Worm (Caenorhabditis elegans) whole organism, L4/young adult: ENCODE results near the gene fbxl-5.

Source experiments
- W03F9.2 ChIP-seq: fragments of 150-350 bp; optimal IDR thresholded peaks from 2 replicates; lab custom pipeline; 2014; ENCODE audit warnings: missing biosample characterization, missing genetic modification characterization
- dao-5 ChIP-seq: sonication (generic microtip); optimal IDR thresholded peaks from 2 replicates; lab custom pipeline; 2016; ENCODE audit warnings: missing genotype, missing genetic modification characterization, moderate library complexity, missing compliant biosample characterization
- him-1 ChIP-seq: sonication (generic microtip); optimal IDR thresholded peaks from 2 replicates; lab custom pipeline; 2016; ENCODE audit warnings: missing genotype, missing genetic modification reagents, missing genetic modification characterization, missing compliant biosample characterization

The fbxl-5 gene

ce11 chrV:7755991-7756390 is 13.3 kb downstream of the fbxl-5 start:
- TF ChIP-seq dao-5 = no peak
- no peak for TF ChIP-seq him-1 (tag; lab: Kevin White, UChicago)
- TF ChIP-seq W03F9.2 (tag; lab: Kevin White, UChicago) = no peak

ce11 chrV:7759270-7759669 is 16.6 kb downstream of the fbxl-5 start:
- TF ChIP-seq W03F9.2 (tag; lab: Kevin White, UChicago) (no peak), dao-5 (no peak), him-1 (tag; lab: Kevin White, UChicago) (no peak)

DNA sequence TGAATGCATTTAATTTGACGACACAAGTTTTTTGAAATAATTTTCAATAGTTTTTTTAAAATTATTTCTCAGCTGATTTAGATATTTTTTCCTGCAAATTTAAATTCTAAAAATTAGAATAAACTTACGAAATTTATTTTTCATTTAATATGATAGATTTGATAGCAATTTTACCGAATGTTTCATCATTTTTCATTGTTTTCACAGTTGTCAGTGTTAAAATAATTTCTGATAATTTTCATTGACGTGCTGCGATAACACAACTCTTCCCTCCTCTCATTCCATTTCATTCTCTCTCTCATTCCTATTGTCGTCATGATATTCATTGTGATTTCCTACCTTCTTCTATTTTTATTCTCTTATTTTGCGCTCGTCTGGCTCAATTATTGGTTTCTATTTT is 17.5 kb downstream of the fbxl-5 start, which contains the start of gene hint-3:
Gene hint-3 (plus strand): TSS at position 301 of the 400 bp plus-strand sequence.
- TF ChIP-seq W03F9.2 (tag; lab: Kevin White, UChicago) (no peak), dao-5 (no peak), him-1 (tag; lab: Kevin White, UChicago) (no peak)

ce11 chrV:7761906-7762305 is 19.2 kb downstream of the fbxl-5 start:
- TF ChIP-seq W03F9.2 (tag; lab: Kevin White, UChicago) (no peak), dao-5 (no peak)

DNA sequence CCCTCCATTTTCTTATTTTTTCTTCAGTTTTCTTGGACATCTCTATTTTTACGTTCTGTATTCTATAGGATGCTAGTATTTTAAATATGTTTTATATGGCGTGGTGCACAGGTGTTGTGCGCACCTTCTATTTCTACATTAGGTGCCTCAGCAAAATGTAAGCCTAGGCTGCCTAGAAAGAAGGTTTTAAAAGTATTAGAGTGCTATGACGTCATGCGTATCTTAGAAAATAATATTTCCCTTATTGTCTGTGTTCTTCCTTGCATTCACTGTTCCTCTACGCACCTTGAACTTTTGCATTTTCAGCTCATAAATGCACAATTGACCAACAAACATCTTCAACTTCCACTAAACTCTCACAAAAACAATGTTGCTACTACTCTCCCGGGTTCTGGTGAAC is 28.3 kb downstream of the fbxl-5 start, which contains the start of gene frpr-3:
Gene frpr-3 (plus strand): TSS at position 301 of the 400 bp plus-strand sequence.
- no peak for TF ChIP-seq W03F9.2 (tag; lab: Kevin White, UChicago)
- no peak for TF ChIP-seq dao-5
- TF ChIP-seq him-1 (tag; lab: Kevin White, UChicago) = no peak

DNA sequence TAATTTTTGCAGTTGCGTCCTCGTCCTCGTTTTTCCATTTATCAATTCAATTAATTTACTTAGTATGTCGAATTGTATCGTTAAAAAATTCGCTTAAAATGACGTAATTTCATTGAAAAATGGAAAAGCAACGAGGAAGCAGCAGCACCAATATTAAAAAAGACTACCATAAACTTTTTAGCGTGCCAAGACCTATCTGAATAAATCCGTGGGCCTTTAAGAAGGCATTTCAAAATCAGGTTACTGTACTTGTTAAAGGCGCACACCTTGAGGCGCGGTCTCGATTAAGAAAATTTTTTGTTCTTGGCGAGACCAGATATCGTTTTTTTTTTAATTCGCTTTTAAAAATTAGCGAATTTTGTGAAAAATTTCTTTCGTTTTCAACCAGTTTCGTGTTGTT is 30.9 kb downstream of the fbxl-5 start:
- no peak for TF ChIP-seq him-1 (tag; lab: Kevin White, UChicago)
- TF ChIP-seq dao-5 = no peak

- no peak for TF ChIP-seq dao-5
- TF ChIP-seq W03F9.2 (tag; lab: Kevin White, UChicago) = no peak
- TF ChIP-seq him-1 (tag; lab: Kevin White, UChicago) = no peak
Observed at ce11 chrV:7774143-7774595, 31.5 kb downstream of the fbxl-5 start, which contains the start of gene grl-10. grl-10 (plus strand) TSS chrV:7774545.

DNA sequence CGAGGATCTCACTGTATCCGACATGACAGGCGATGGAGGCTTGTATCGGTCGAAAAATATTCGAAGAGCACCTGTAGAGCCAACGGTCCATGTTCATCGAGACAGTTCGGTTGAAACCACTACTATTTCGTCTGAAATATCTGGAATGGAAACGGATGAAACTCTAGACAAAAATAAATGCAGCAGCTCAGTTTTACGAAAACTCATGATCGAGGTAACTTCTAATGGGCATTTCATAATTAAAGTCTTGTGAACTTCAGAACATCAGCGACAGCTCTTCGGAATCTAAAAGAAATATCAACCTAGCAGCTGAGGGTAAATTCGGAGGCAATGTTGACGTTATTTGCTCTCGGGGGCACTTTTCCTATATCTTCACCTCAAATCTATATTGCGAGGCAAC is 32.5 kb downstream of the fbxl-5 start:
- no peak for TF ChIP-seq W03F9.2 (tag; lab: Kevin White, UChicago)
- TF ChIP-seq him-1 (tag; lab: Kevin White, UChicago) = no peak
- TF ChIP-seq dao-5 = no peak

ce11 chrV:7776029-7776628 is 33.4 kb downstream of the fbxl-5 start, which contains the start of the genes rpl-39 and rps-30:
rpl-39 (minus strand) TSS chrV:7776079.
rps-30 (plus strand) TSS chrV:7776578.
- TF ChIP-seq W03F9.2 (tag; lab: Kevin White, UChicago) (peak; percentile 78), dao-5 (no peak)

ce11 chrV:7777098-7777497 is 34.4 kb downstream of the fbxl-5 start, which contains the start of gene C26F1.3:
C26F1.3 (plus strand) TSS chrV:7777300.
- TF ChIP-seq him-1 (tag; lab: Kevin White, UChicago) = no peak
- TF ChIP-seq dao-5 = no peak
- no peak for TF ChIP-seq W03F9.2 (tag; lab: Kevin White, UChicago)

ce11 chrV:7778999-7779398 is 36.3 kb downstream of the fbxl-5 start:
- TF ChIP-seq him-1 (tag; lab: Kevin White, UChicago) (no peak), W03F9.2 (tag; lab: Kevin White, UChicago) (no peak), dao-5 (no peak)

- TF ChIP-seq him-1 (tag; lab: Kevin White, UChicago) = no peak
- no peak for TF ChIP-seq dao-5
- no peak for TF ChIP-seq W03F9.2 (tag; lab: Kevin White, UChicago)
Observed at ce11 chrV:7781511-7781910, 38.8 kb downstream of the fbxl-5 start, which contains the start of gene cyp-32A1. cyp-32A1 (plus strand) TSS chrV:7781811.

- TF ChIP-seq W03F9.2 (tag; lab: Kevin White, UChicago) = no peak
- TF ChIP-seq dao-5 = no peak
- no peak for TF ChIP-seq him-1 (tag; lab: Kevin White, UChicago)
Observed at ce11 chrV:7785117-7785516, 42.4 kb downstream of the fbxl-5 start, which contains the start of gene C26F1.1. C26F1.1 (plus strand) TSS chrV:7785417.

ce11 chrV:7785885-7786284 is 43.2 kb downstream of the fbxl-5 start:
- no peak for TF ChIP-seq W03F9.2 (tag; lab: Kevin White, UChicago)
- TF ChIP-seq him-1 (tag; lab: Kevin White, UChicago) = no peak
- TF ChIP-seq dao-5 = no peak

DNA sequence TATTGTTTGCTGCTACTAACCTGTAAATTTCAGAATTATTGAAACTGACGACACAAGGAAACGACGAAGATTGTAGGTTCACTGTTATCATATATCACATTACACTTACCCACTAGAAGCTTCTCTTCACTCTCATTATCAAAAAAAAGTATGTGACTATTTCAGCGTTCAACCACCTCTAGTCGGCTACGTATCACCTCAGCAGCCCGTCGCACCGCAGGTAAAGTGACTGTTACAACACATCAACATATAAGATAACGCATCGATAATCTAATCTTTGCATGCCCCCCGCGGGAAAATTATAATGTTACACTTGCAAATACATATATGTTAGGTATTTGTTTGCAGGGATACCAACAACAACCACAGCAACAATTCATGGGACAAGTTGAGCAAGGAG is 43.9 kb downstream of the fbxl-5 start:
- TF ChIP-seq him-1 (tag; lab: Kevin White, UChicago) (no peak), W03F9.2 (tag; lab: Kevin White, UChicago) (no peak), dao-5 (no peak)
